Worm (Caenorhabditis elegans): ENCODE data around the gene hrde-1.
A peak's percentile ranks its signal among the peaks of the same experiment; 100 is the strongest.

hrde-1 gene

DNA sequence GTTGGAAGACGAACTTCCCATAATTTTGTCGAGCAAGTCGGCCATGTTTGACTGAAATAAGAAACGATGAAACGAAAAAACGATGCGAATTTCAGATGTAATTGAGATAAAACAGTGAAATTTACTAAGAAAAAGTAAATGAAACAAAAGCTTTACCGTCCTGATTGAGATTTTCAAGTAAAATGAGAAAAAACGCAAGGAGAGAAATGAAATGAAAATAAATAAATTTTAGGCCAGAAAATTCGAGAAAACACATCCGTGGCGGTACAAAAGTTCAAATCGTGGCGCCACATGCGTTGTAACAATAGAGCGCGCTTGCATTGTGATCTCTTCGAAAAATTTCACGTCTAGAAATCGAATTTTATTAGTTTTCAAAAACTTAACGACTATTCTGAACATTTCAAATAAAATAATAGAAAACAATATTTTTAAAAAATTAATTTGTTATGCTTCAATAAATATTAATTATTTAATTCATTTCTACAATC, at the start of gene hrde-1, which contains the start of gene C16C10.13:
Gene hrde-1 (minus strand): TSS at position 51 of the 488 bp plus-strand sequence.
Gene C16C10.13 (plus strand): TSS at position 332 of the 488 bp plus-strand sequence.
- no peak for TF ChIP-seq ref-1 (GFP tag; conservative IDR thresholded peaks at IDR 0.05)
- TF ChIP-seq cog-1 (tag; optimal IDR thresholded peaks at IDR 0.05): no peak
- no peak for TF ChIP-seq ztf-23 (GFP tag; IDR thresholded peaks at IDR 0.05)
- TF ChIP-seq med-1 (GFP tag; optimal IDR thresholded peaks at IDR 0.05; ENCODE audit: insufficient read depth): no peak
- TF ChIP-seq ztf-29 (GFP tag; IDR thresholded peaks at IDR 0.05): no peak
- no peak for TF ChIP-seq tab-1 (GFP tag; IDR thresholded peaks at IDR 0.05)
- no peak for TF ChIP-seq klf-2 (GFP tag; conservative IDR thresholded peaks at IDR 0.05)
- TF ChIP-seq T22C8.4 (GFP tag; IDR thresholded peaks at IDR 0.05): no peak
- no peak for TF ChIP-seq flt-1 (GFP tag; IDR thresholded peaks at IDR 0.05)

DNA sequence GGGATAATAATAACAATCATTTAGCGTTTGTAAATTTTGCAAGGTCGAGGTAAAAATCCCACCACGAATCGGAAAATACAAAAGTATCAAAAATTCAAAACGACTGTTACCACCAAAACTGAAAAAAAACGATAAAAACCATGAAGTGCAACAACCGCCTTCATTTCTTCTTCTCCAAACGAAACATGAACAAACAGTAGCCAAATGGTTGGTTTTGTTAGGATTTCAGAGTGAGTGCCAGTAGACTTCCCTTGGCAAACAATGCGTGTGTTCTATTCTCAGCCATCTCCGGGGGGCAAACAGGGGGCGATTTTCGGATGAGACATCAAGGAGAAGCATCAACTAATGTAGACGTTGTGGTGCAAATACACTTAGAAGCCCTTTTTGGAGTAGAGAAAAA, 48.8 kb upstream of the hrde-1 start:
- TF ChIP-seq med-1 (GFP tag; optimal IDR thresholded peaks at IDR 0.05; ENCODE audit: insufficient read depth): no peak
- TF ChIP-seq ztf-23 (GFP tag; IDR thresholded peaks at IDR 0.05): no peak
- TF ChIP-seq tab-1 (GFP tag; IDR thresholded peaks at IDR 0.05): no peak
- TF ChIP-seq klf-2 (GFP tag; conservative IDR thresholded peaks at IDR 0.05): no peak

DNA sequence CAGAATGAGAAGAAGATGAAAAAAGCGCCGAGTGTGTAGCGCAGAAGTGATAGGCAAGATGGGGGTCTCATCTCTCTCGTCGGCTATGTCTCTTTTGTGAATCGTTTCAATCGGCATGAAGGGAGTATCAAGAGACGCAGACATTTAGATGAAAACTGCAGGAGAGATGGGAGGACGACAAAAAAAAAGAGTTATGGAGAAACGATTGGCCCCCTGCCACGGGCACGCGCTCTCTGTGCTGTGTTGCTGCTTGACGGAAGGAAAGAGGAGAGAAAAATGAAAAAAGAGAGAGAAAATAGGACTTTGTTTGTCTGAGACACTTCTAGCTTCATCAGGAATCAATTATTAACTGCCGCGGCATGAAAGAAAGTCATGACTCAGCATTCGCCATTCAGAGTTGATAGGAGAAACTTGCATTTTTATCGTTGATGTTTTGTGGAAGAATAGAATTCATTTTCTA, 47.7 kb upstream of the hrde-1 start:
- no peak for TF ChIP-seq ztf-23 (GFP tag; IDR thresholded peaks at IDR 0.05)
- TF ChIP-seq klf-2 (GFP tag; conservative IDR thresholded peaks at IDR 0.05): no peak
- no peak for TF ChIP-seq flt-1 (GFP tag; IDR thresholded peaks at IDR 0.05)
- TF ChIP-seq ztf-29 (GFP tag; IDR thresholded peaks at IDR 0.05): peak; percentile 39; the same call in 1 of the 2 replicates
- TF ChIP-seq tab-1 (GFP tag; IDR thresholded peaks at IDR 0.05): no peak
- TF ChIP-seq T22C8.4 (GFP tag; IDR thresholded peaks at IDR 0.05): no peak
- TF ChIP-seq med-1 (GFP tag; optimal IDR thresholded peaks at IDR 0.05; ENCODE audit: insufficient read depth): no peak
- peak; percentile 56 for TF ChIP-seq cog-1 (tag; optimal IDR thresholded peaks at IDR 0.05)
- TF ChIP-seq ref-1 (GFP tag; conservative IDR thresholded peaks at IDR 0.05): no peak

DNA sequence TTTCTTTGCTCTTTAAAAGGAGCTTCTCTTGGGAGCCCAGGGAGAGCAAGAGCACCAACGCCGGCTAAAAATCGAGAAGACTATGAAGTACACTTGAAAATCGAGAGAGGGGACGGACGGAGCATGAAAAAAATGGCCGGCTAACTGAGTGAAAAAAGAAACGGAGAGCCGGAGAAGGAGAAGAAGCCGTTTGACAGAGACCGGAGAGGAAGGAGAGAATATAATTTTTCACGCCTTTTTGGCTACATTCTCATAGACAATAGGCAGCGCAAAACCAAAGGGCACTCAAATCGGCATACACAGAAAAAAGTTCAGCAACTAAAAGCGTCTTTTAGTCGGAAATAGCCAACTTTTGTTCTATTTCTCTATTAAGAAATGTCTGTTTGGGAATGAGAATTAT, 45.6 kb upstream of the hrde-1 start:
- TF ChIP-seq cog-1 (tag; optimal IDR thresholded peaks at IDR 0.05) (no peak), T22C8.4 (GFP tag; IDR thresholded peaks at IDR 0.05) (no peak), tab-1 (GFP tag; IDR thresholded peaks at IDR 0.05) (no peak), ztf-23 (GFP tag; IDR thresholded peaks at IDR 0.05) (no peak), ztf-29 (GFP tag; IDR thresholded peaks at IDR 0.05) (no peak), ref-1 (GFP tag; conservative IDR thresholded peaks at IDR 0.05) (no peak), med-1 (GFP tag; optimal IDR thresholded peaks at IDR 0.05; ENCODE audit: insufficient read depth) (no peak), flt-1 (GFP tag; IDR thresholded peaks at IDR 0.05) (no peak), klf-2 (GFP tag; conservative IDR thresholded peaks at IDR 0.05) (no peak)

DNA sequence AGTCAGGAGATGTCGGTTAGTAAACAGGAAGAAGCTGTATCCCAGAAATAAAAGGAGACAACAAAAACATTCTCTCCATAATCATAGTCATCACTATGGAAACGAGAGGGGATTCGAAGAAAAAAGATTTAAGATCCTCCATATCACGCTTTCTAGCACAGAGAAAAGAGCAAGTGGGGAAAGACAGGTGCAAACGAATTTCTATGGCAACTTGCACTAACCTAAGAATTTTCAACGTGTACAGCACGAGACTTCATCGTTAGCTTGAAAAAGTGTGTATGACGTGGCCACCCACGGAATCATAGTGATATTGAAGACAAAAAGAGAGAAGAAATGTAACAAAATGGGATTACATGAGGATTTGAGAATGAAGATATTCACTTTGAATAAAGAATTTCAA, 44.9 kb upstream of the hrde-1 start:
- no peak for TF ChIP-seq T22C8.4 (GFP tag; IDR thresholded peaks at IDR 0.05)
- TF ChIP-seq cog-1 (tag; optimal IDR thresholded peaks at IDR 0.05): no peak
- TF ChIP-seq ref-1 (GFP tag; conservative IDR thresholded peaks at IDR 0.05): no peak
- no peak for TF ChIP-seq klf-2 (GFP tag; conservative IDR thresholded peaks at IDR 0.05)
- no peak for TF ChIP-seq ztf-29 (GFP tag; IDR thresholded peaks at IDR 0.05)
- TF ChIP-seq med-1 (GFP tag; optimal IDR thresholded peaks at IDR 0.05; ENCODE audit: insufficient read depth): no peak
- TF ChIP-seq tab-1 (GFP tag; IDR thresholded peaks at IDR 0.05): no peak
- no peak for TF ChIP-seq flt-1 (GFP tag; IDR thresholded peaks at IDR 0.05)
- no peak for TF ChIP-seq ztf-23 (GFP tag; IDR thresholded peaks at IDR 0.05)

DNA sequence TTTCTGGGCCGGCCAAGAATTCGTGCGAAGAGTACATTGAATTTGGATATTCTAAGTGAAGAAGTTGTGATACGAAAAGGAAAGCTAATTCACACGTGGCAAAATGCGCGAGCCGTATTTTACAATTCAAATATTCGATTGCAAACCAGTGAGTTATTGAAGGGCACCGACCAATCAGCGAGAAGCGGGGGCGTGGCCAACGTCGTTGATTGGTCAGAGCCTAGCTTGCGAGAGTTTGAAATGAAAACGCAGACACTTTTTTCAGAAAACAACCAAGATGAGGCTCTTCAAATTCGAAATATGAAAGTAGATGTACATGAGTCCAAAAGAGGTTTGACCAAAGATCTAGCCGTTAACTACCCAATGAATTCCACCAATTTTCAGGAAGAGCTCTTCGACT, 34.7 kb upstream of the hrde-1 start:
- TF ChIP-seq cog-1 (tag; optimal IDR thresholded peaks at IDR 0.05): no peak
- TF ChIP-seq ztf-29 (GFP tag; IDR thresholded peaks at IDR 0.05): no peak
- TF ChIP-seq klf-2 (GFP tag; conservative IDR thresholded peaks at IDR 0.05): no peak
- no peak for TF ChIP-seq flt-1 (GFP tag; IDR thresholded peaks at IDR 0.05)
- TF ChIP-seq tab-1 (GFP tag; IDR thresholded peaks at IDR 0.05): no peak
- TF ChIP-seq ref-1 (GFP tag; conservative IDR thresholded peaks at IDR 0.05): no peak
- no peak for TF ChIP-seq ztf-23 (GFP tag; IDR thresholded peaks at IDR 0.05)
- TF ChIP-seq med-1 (GFP tag; optimal IDR thresholded peaks at IDR 0.05; ENCODE audit: insufficient read depth): no peak
- no peak for TF ChIP-seq T22C8.4 (GFP tag; IDR thresholded peaks at IDR 0.05)

DNA sequence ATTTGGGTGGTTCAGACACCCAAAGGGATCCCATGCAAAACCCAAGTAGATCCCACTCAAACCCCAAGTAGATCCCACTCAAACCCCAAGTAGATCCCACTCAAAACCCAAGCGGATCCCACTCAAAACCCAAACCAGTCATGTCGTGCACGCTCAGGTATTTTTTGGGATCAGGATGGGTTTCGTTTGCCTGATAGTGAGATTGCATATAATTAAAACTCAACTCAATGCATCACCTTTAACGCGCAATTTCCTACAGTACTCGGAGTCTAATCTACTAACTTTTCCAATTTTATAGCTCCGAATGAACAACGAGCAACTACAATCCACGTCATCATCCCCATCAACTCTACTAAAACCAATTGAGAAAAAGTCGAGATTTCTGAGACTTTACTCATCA, 33.2 kb upstream of the hrde-1 start, which contains the start of gene phlp-2:
Gene phlp-2 (plus strand): TSS at position 301 of the 400 bp plus-strand sequence.
- TF ChIP-seq T22C8.4 (GFP tag; IDR thresholded peaks at IDR 0.05) (no peak), flt-1 (GFP tag; IDR thresholded peaks at IDR 0.05) (no peak), tab-1 (GFP tag; IDR thresholded peaks at IDR 0.05) (no peak), med-1 (GFP tag; optimal IDR thresholded peaks at IDR 0.05; ENCODE audit: insufficient read depth) (no peak), klf-2 (GFP tag; conservative IDR thresholded peaks at IDR 0.05) (no peak), ztf-23 (GFP tag; IDR thresholded peaks at IDR 0.05) (no peak), cog-1 (tag; optimal IDR thresholded peaks at IDR 0.05) (no peak), ref-1 (GFP tag; conservative IDR thresholded peaks at IDR 0.05) (no peak), ztf-29 (GFP tag; IDR thresholded peaks at IDR 0.05) (no peak)

DNA sequence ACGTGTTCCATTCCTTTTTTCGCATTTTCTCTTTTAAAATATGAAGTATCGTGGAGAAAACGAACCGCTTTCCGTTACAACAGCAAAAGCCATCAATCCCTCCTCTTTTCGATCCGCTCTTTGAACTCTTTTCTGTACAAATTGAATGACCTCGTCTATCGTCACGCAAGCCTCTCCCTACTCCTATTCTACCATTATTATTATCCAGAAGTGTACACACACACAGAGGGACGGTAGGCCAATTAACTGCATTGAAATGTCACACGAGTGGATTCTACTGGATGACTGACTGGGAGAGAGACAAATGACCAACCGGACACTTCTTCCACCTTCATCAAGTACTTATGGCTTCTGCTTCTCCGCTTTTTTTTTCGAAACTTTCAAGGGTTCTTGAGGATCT, 32.3 kb upstream of the hrde-1 start:
- no peak for TF ChIP-seq T22C8.4 (GFP tag; IDR thresholded peaks at IDR 0.05)
- TF ChIP-seq tab-1 (GFP tag; IDR thresholded peaks at IDR 0.05): no peak
- no peak for TF ChIP-seq med-1 (GFP tag; optimal IDR thresholded peaks at IDR 0.05; ENCODE audit: insufficient read depth)
- TF ChIP-seq ztf-23 (GFP tag; IDR thresholded peaks at IDR 0.05): no peak
- TF ChIP-seq flt-1 (GFP tag; IDR thresholded peaks at IDR 0.05): no peak
- no peak for TF ChIP-seq ztf-29 (GFP tag; IDR thresholded peaks at IDR 0.05)
- TF ChIP-seq cog-1 (tag; optimal IDR thresholded peaks at IDR 0.05): no peak
- no peak for TF ChIP-seq klf-2 (GFP tag; conservative IDR thresholded peaks at IDR 0.05)
- no peak for TF ChIP-seq ref-1 (GFP tag; conservative IDR thresholded peaks at IDR 0.05)

DNA sequence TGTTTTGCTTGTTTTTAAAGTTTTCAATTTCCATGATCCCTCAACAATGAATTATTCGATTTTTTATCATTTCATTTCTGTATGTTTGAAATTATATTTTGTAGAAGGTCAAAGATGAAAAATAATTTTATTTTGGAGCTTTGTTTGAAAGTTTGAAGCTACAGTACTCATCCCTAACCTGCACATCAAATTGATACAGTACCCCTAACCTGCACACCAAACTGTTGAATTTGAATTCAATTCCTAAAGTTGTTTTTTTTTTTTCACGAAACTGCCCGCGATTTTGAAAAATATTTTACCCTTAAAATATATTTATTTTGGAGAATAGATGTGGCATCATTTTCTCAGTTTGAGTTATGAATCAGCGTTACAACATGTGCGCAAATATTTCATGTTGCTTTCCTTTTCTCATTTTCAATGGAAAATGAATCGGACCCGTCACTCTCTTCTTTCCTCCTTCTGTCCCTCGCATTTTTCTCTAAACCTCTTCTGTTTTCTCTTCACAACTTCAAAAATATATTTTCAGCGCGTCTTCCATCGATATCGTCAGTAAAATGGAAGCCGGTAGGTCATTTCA, 29.9 kb upstream of the hrde-1 start, which contains the start of gene R74.8:
Gene R74.8 (plus strand): TSS at position 527 of the 577 bp plus-strand sequence.
- TF ChIP-seq klf-2 (GFP tag; conservative IDR thresholded peaks at IDR 0.05) (no peak), ztf-29 (GFP tag; IDR thresholded peaks at IDR 0.05) (no peak), T22C8.4 (GFP tag; IDR thresholded peaks at IDR 0.05) (no peak), ref-1 (GFP tag; conservative IDR thresholded peaks at IDR 0.05) (no peak), med-1 (GFP tag; optimal IDR thresholded peaks at IDR 0.05; ENCODE audit: insufficient read depth) (no peak), tab-1 (GFP tag; IDR thresholded peaks at IDR 0.05) (no peak), ztf-23 (GFP tag; IDR thresholded peaks at IDR 0.05) (no peak), cog-1 (tag; optimal IDR thresholded peaks at IDR 0.05) (no peak), flt-1 (GFP tag; IDR thresholded peaks at IDR 0.05) (no peak)
